Worm (Caenorhabditis elegans): ENCODE measurements around the gene nhr-264.
"Not testable (repeated sequence)": the region's sequence is repeated elsewhere in the genome, so short reads cannot be mapped to it uniquely, and the experiment has no call there.

Gene nhr-264

DNA sequence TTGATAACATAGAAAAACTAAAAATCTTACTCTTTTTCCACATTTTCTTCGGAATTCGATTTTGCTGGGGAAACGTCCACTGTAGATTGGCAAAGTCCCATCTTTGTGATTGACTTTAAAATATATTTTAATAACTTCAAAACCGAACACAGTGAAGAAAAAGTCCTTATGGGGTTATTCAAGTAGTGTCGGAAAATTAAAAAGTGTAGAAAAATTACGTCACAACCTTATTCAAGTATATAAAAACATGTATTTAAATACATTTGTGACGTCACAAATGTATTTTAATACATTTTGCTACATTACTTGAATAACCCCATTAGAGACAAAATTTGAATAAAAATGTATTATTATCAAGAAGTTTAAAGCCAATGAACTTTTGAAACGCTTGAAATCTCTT lies 19.1 kb upstream of the nhr-264 start, which contains the start of gene F49C12.7:
Gene F49C12.7, minus strand, starts transcription at position 101 of the 400 bp plus-strand sequence.
- TF ChIP-seq ztf-11, nhr-28, fkh-2 (tag; optimal IDR thresholded peaks at IDR 0.05): not testable (repeated sequence)

DNA sequence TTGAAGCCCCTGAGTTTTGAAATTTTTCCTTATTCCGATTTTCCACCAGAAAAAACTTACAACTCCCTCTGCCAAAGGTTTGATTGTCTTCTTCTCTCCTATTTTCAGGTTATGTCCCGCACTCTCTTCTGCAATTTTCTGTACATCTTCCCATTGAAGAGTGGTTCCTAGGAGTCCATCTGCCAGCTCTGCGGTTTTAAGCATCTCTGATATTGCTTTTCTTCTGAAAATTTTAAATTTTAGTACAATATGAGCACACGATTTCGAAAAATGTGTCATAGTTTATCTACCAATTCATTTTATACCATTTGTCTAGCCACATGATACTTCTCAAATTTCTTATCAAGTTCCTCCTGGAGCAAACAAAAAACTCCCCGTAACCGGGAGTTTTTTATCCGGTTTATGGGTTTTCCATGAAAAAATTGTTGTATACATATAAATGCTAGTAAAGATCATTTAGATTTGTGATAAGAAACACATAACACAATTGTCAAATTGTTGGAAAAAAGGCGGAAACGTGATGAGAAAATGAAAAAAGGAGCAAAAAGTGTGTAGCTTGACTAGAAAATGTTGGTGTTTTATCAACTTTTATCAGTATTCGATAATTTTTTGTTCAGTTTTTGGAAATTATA lies 17.3 kb upstream of the nhr-264 start:
- no peak for TF ChIP-seq ceh-82 (tag; optimal IDR thresholded peaks at IDR 0.05)
- TF ChIP-seq nhr-43 (tag; optimal IDR thresholded peaks at IDR 0.05; ENCODE audit: poor library complexity, severe bottlenecking), result no peak
- TF ChIP-seq skn-1 (tag; optimal IDR thresholded peaks at IDR 0.05), result no peak
- no peak for TF ChIP-seq ZK546.5 (tag; optimal IDR thresholded peaks at IDR 0.05)
- no peak for TF ChIP-seq nhr-77 (tag; optimal IDR thresholded peaks at IDR 0.05)
- TF ChIP-seq tbx-2 (tag; optimal IDR thresholded peaks at IDR 0.05), result no peak
- no peak for TF ChIP-seq fkh-10 (GFP tag; optimal IDR thresholded peaks at IDR 0.05)
- TF ChIP-seq nhr-237 (tag; optimal IDR thresholded peaks at IDR 0.05), result no peak
- TF ChIP-seq elt-2 (tag; optimal IDR thresholded peaks at IDR 0.05), result peak; percentile 89
- TF ChIP-seq ama-1 (optimal IDR thresholded peaks at IDR 0.05), result no peak
- TF ChIP-seq R02D3.7 (tag; optimal IDR thresholded peaks at IDR 0.05), result no peak
- no peak for TF ChIP-seq egl-27 (tag; optimal IDR thresholded peaks at IDR 0.05)
- peak; percentile 3 for TF ChIP-seq pha-4 (tag; optimal IDR thresholded peaks at IDR 0.05)
- TF ChIP-seq zag-1 (tag; optimal IDR thresholded peaks at IDR 0.05), result no peak
- TF ChIP-seq ceh-28 (tag; optimal IDR thresholded peaks at IDR 0.05), result no peak
- no peak for TF ChIP-seq hmg-11 (tag; optimal IDR thresholded peaks at IDR 0.05)
- peak; percentile 73 for TF ChIP-seq pqm-1 (tag; optimal IDR thresholded peaks at IDR 0.05)
- peak; percentile 57 for TF ChIP-seq jun-1 (tag; optimal IDR thresholded peaks at IDR 0.05)
- no peak for TF ChIP-seq nhr-23 (tag; optimal IDR thresholded peaks at IDR 0.05)
- TF ChIP-seq nhr-12 (tag; optimal IDR thresholded peaks at IDR 0.05), result no peak
- no peak for TF ChIP-seq egl-5 (tag; optimal IDR thresholded peaks at IDR 0.05)
- TF ChIP-seq sea-2 (GFP tag; optimal IDR thresholded peaks at IDR 0.05), result no peak

DNA sequence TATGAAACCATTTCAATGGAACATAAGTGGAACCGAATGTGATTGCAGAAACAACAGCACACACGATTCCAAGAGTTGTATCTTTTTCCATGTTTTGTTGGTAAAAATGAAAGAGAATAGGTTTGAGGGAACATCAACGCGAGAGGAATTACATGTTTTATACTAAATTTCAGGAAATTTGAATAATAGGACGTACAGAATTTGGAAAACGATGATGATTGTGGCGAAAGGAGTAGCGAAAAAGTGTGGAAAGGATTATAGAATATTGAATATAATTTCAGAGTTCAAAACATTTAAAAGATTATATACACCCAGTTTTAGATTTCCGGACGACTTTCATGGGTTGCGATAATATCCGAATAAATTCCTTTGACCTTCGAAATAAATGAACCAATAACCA lies 15.2 kb upstream of the nhr-264 start, which contains the start of gene F49C12.6:
Gene F49C12.6, minus strand, starts transcription at position 101 of the 400 bp plus-strand sequence.
- no peak for TF ChIP-seq tbx-2 (tag; optimal IDR thresholded peaks at IDR 0.05)
- TF ChIP-seq nhr-67 (tag; optimal IDR thresholded peaks at IDR 0.05), result no peak
- no peak for TF ChIP-seq nhr-25 (tag; optimal IDR thresholded peaks at IDR 0.05)
- no peak for TF ChIP-seq nhr-28 (tag; optimal IDR thresholded peaks at IDR 0.05)
- TF ChIP-seq pqm-1 (tag; optimal IDR thresholded peaks at IDR 0.05), result no peak

DNA sequence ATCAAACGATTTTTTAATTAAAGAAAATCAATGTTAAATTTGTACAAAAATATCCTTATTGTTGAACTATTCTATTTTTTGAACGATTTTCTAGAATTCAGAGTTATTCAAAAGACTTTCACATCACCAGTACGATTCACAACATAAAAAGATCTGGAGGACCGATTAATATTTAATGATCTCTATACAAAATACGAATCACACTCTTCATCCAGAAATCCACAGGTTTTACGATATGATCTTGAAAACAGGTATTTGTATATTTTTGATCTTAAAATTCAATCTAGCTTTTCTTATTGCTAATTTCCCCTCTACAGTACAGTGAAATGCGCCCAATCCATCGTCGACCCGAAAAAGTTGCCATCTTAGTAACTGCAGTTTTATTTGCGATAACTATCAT lies 10.9 kb upstream of the nhr-264 start, which contains the start of gene F49C12.5:
Gene F49C12.5, plus strand, starts transcription at position 301 of the 400 bp plus-strand sequence.
- no peak for TF ChIP-seq nhr-11 (tag; optimal IDR thresholded peaks at IDR 0.05)

DNA sequence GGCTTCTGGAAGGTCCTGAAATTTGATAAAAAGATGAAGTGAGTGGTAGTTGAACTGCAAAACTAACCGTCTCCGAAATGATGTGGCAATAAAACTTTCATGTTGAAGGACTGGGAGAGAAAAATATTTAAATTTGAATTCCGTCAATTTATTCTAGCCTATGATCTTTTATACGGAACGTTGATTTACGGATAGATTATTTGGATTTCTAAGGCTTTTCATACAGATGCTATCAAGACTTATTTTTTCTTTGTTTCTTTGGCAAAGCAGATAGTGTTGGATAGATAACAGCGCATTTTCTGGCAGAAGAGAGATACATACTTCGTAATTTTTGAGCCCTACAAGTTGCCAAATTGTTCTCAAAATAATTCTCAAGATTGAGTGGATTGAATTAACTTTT lies 10.3 kb upstream of the nhr-264 start, which contains the start of gene F49C12.4:
Gene F49C12.4, minus strand, starts transcription at position 101 of the 400 bp plus-strand sequence.
- no peak for TF ChIP-seq eor-1 (tag; optimal IDR thresholded peaks at IDR 0.05)
- TF ChIP-seq daf-12 (tag; optimal IDR thresholded peaks at IDR 0.05), result no peak
- no peak for TF ChIP-seq fkh-10 (GFP tag; optimal IDR thresholded peaks at IDR 0.05)
- no peak for TF ChIP-seq tbx-2 (tag; optimal IDR thresholded peaks at IDR 0.05)
- no peak for TF ChIP-seq mdl-1 (tag; optimal IDR thresholded peaks at IDR 0.05)
- no peak for TF ChIP-seq nhr-25 (tag; optimal IDR thresholded peaks at IDR 0.05)
- no peak for TF ChIP-seq sea-2 (GFP tag; optimal IDR thresholded peaks at IDR 0.05)
- no peak for TF ChIP-seq ZK546.5 (tag; optimal IDR thresholded peaks at IDR 0.05)
- no peak for TF ChIP-seq nhr-77 (tag; optimal IDR thresholded peaks at IDR 0.05)
- TF ChIP-seq nfya-1 (tag; optimal IDR thresholded peaks at IDR 0.05; ENCODE audit: insufficient read depth), result no peak

DNA sequence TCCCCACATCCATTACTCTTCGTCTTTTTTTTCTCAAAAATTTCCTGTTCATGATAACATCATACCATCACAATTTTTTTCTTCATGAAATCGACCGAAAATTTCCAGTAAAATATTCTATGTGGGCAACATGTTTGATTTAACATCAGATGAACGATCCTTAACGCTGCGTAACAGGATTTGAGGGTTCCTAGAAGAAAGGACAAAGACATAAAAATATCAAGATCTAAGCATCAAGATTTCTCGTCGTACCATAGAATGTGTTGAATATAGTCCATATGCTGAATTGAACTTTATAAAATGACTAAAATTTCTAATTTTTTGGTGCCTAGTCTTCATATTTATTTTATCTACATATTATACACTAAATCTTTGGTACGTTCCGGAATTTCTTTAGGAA lies 6.4 kb upstream of the nhr-264 start, which contains the start of gene F49C12.3:
Gene F49C12.3, plus strand, starts transcription at position 301 of the 400 bp plus-strand sequence.
- no peak for TF ChIP-seq nhr-23 (tag; optimal IDR thresholded peaks at IDR 0.05)
- TF ChIP-seq nhr-77 (tag; optimal IDR thresholded peaks at IDR 0.05), result no peak
